Fruit fly (Drosophila melanogaster): Measurements from ENCODE around the gene CG13930.

CG13930 gene

dm6 chr3L:1648690-1649355 lies 23.7 kb downstream of the CG13930 start, which contains the start of gene CG13920:
TSS of gene CG13920 (plus strand) at chr3L:1648944.
- TF ChIP-seq CG5204 (GFP tag; optimal IDR thresholded peaks at IDR 0.05) (no peak), toe (GFP tag; optimal IDR thresholded peaks at IDR 0.05) (no peak), cnc (optimal IDR thresholded peaks at IDR 0.05) (no peak), CG12768 (GFP tag; optimal IDR thresholded peaks at IDR 0.05) (no peak), CG1620 (GFP tag; optimal IDR thresholded peaks at IDR 0.05) (no peak), CG33017 (tag; optimal IDR thresholded peaks at IDR 0.05) (no peak), Clk (GFP tag; optimal IDR thresholded peaks at IDR 0.05) (no peak), tj (GFP tag; optimal IDR thresholded peaks at IDR 0.05) (no peak), CG11617 (GFP tag; optimal IDR thresholded peaks at IDR 0.05) (no peak), bab1 (GFP tag; optimal IDR thresholded peaks at IDR 0.05) (no peak), CG7045 (GFP tag; optimal IDR thresholded peaks at IDR 0.05) (no peak), cic (GFP tag; optimal IDR thresholded peaks at IDR 0.05) (no peak), CG14711 (tag; optimal IDR thresholded peaks at IDR 0.05) (no peak), pad (GFP tag; optimal IDR thresholded peaks at IDR 0.05) (no peak), Mnt (GFP tag; optimal IDR thresholded peaks at IDR 0.05) (no peak), ovo (GFP tag; optimal IDR thresholded peaks at IDR 0.05) (no peak), Hr96 (GFP tag; optimal IDR thresholded peaks at IDR 0.05) (no peak), kay (GFP tag; ENCODE audit: borderline replicate concordance) (no peak), Crg-1 (GFP tag; optimal IDR thresholded peaks at IDR 0.05) (no peak), CG7101 (tag; optimal IDR thresholded peaks at IDR 0.05) (no peak)

dm6 chr3L:1647276-1647919 lies 25.1 kb downstream of the CG13930 start, which contains the start of the genes CG17249 and Bro:
TSS of gene CG17249 (minus strand) at chr3L:1647464.
TSS of gene Bro (plus strand) at chr3L:1647869.
- TF ChIP-seq Mnt (GFP tag; optimal IDR thresholded peaks at IDR 0.05) (peak; percentile 28), CG33017 (tag; optimal IDR thresholded peaks at IDR 0.05) (no peak), CG12768 (GFP tag; optimal IDR thresholded peaks at IDR 0.05) (no peak), pad (GFP tag; optimal IDR thresholded peaks at IDR 0.05) (peak; percentile 38), Hr96 (GFP tag; optimal IDR thresholded peaks at IDR 0.05) (no peak), CG14711 (tag; optimal IDR thresholded peaks at IDR 0.05) (peak; percentile 99), cic (GFP tag; optimal IDR thresholded peaks at IDR 0.05) (peak; percentile 19), tj (GFP tag; optimal IDR thresholded peaks at IDR 0.05) (no peak), bab1 (GFP tag; optimal IDR thresholded peaks at IDR 0.05) (peak; percentile 32), toe (GFP tag; optimal IDR thresholded peaks at IDR 0.05) (peak; percentile 26), cnc (optimal IDR thresholded peaks at IDR 0.05) (no peak), CG7101 (tag; optimal IDR thresholded peaks at IDR 0.05) (peak; percentile 57), CG11617 (GFP tag; optimal IDR thresholded peaks at IDR 0.05) (no peak), kay (GFP tag; ENCODE audit: borderline replicate concordance) (no peak), CG1620 (GFP tag; optimal IDR thresholded peaks at IDR 0.05) (peak; percentile 76), CG7045 (GFP tag; optimal IDR thresholded peaks at IDR 0.05) (no peak), Clk (GFP tag; optimal IDR thresholded peaks at IDR 0.05) (peak; percentile 3), CG5204 (GFP tag; optimal IDR thresholded peaks at IDR 0.05) (no peak), ovo (GFP tag; optimal IDR thresholded peaks at IDR 0.05) (peak; percentile 34), Crg-1 (GFP tag; optimal IDR thresholded peaks at IDR 0.05) (peak; percentile 69)

- TF ChIP-seq Hr96 (GFP tag; optimal IDR thresholded peaks at IDR 0.05) (peak; percentile 93), CG11617 (GFP tag; optimal IDR thresholded peaks at IDR 0.05) (peak; percentile 94), CG1620 (GFP tag; optimal IDR thresholded peaks at IDR 0.05) (peak; percentile 95), Clk (GFP tag; optimal IDR thresholded peaks at IDR 0.05) (peak; percentile 91), CG7101 (tag; optimal IDR thresholded peaks at IDR 0.05) (peak; percentile 97), CG7045 (GFP tag; optimal IDR thresholded peaks at IDR 0.05) (peak; percentile 96), toe (GFP tag; optimal IDR thresholded peaks at IDR 0.05) (peak; percentile 97), CG5204 (GFP tag; optimal IDR thresholded peaks at IDR 0.05) (peak; percentile 95), CG33017 (tag; optimal IDR thresholded peaks at IDR 0.05) (peak; percentile 97), kay (GFP tag; ENCODE audit: borderline replicate concordance) (no peak), Crg-1 (GFP tag; optimal IDR thresholded peaks at IDR 0.05) (peak; percentile 97), CG12768 (GFP tag; optimal IDR thresholded peaks at IDR 0.05) (peak; percentile 96), pad (GFP tag; optimal IDR thresholded peaks at IDR 0.05) (peak; percentile 86), ovo (GFP tag; optimal IDR thresholded peaks at IDR 0.05) (peak; percentile 84), Mnt (GFP tag; optimal IDR thresholded peaks at IDR 0.05) (peak; percentile 91), cnc (optimal IDR thresholded peaks at IDR 0.05) (no peak), bab1 (GFP tag; optimal IDR thresholded peaks at IDR 0.05) (peak; percentile 98), tj (GFP tag; optimal IDR thresholded peaks at IDR 0.05) (peak; percentile 76), CG14711 (tag; optimal IDR thresholded peaks at IDR 0.05) (peak; percentile 96), cic (GFP tag; optimal IDR thresholded peaks at IDR 0.05) (peak; percentile 74)
Observed at dm6 chr3L:1644920-1645567, 27.5 kb downstream of the CG13930 start, which contains the start of the genes alphaCOP and CG13919. TSS of gene alphaCOP (minus strand) at chr3L:1645199. TSS of gene CG13919 (plus strand) at chr3L:1645467.

dm6 chr3L:1639185-1639812 lies 33.2 kb downstream of the CG13930 start, which contains the start of the genes Mettl2 and Bgb:
TSS of gene Mettl2 (minus strand) at chr3L:1639235.
TSS of gene Bgb (plus strand) at chr3L:1639711.
- TF ChIP-seq Crg-1 (GFP tag; optimal IDR thresholded peaks at IDR 0.05) = peak; percentile 65
- TF ChIP-seq CG7101 (tag; optimal IDR thresholded peaks at IDR 0.05) = peak; percentile 78
- peak; percentile 69 for TF ChIP-seq CG12768 (GFP tag; optimal IDR thresholded peaks at IDR 0.05)
- peak; percentile 75 for TF ChIP-seq CG7045 (GFP tag; optimal IDR thresholded peaks at IDR 0.05)
- peak; percentile 84 for TF ChIP-seq Hr96 (GFP tag; optimal IDR thresholded peaks at IDR 0.05)
- no peak for TF ChIP-seq CG5204 (GFP tag; optimal IDR thresholded peaks at IDR 0.05)
- TF ChIP-seq CG33017 (tag; optimal IDR thresholded peaks at IDR 0.05) = peak; percentile 65
- TF ChIP-seq ovo (GFP tag; optimal IDR thresholded peaks at IDR 0.05) = peak; percentile 58
- peak; percentile 83 for TF ChIP-seq CG1620 (GFP tag; optimal IDR thresholded peaks at IDR 0.05)
- TF ChIP-seq bab1 (GFP tag; optimal IDR thresholded peaks at IDR 0.05) = peak; percentile 56
- peak; percentile 59 for TF ChIP-seq Mnt (GFP tag; optimal IDR thresholded peaks at IDR 0.05)
- TF ChIP-seq toe (GFP tag; optimal IDR thresholded peaks at IDR 0.05) = peak; percentile 90
- peak; percentile 50 for TF ChIP-seq tj (GFP tag; optimal IDR thresholded peaks at IDR 0.05)
- peak; percentile 68 for TF ChIP-seq Clk (GFP tag; optimal IDR thresholded peaks at IDR 0.05)
- peak; percentile 68 for TF ChIP-seq pad (GFP tag; optimal IDR thresholded peaks at IDR 0.05)
- TF ChIP-seq cic (GFP tag; optimal IDR thresholded peaks at IDR 0.05) = no peak
- TF ChIP-seq CG11617 (GFP tag; optimal IDR thresholded peaks at IDR 0.05) = peak; percentile 65
- no peak for TF ChIP-seq cnc (optimal IDR thresholded peaks at IDR 0.05)
- TF ChIP-seq CG14711 (tag; optimal IDR thresholded peaks at IDR 0.05) = peak; percentile 73
- TF ChIP-seq kay (GFP tag; ENCODE audit: borderline replicate concordance) = no peak
